Fruit fly (Drosophila melanogaster): ENCODE data around the gene CG31869.

The CG31869 gene

DNA sequence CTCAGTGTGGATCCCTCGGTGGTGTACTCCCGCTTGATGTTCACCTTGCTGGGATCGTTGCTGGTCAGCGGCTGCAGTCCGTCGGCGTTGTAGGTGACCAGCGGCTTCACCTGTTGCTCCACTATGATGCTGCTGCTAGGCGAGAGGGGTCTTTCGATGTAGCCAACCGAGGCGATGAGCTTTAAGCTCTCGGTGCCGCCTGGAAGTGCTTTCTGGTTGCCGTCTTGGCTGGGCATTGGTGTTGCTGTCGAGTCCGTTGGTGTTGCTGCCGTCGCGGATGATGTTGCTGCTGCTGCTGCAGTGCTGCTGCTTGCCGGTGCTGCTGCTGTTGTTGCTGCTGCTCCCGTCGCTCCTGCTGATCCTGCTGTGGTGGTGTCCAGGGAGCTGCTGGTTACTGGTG, 26.9 kb downstream of the CG31869 start:
- no peak for TF ChIP-seq foxo (GFP tag; optimal IDR thresholded peaks at IDR 0.05)
- no peak for TF ChIP-seq ey (GFP tag; optimal IDR thresholded peaks at IDR 0.05)
- TF ChIP-seq HLH106 (tag; optimal IDR thresholded peaks at IDR 0.05): no peak
- TF ChIP-seq br (GFP tag; optimal IDR thresholded peaks at IDR 0.05): no peak

- TF ChIP-seq tai (GFP tag; optimal IDR thresholded peaks at IDR 0.05): no peak
- no peak for TF ChIP-seq brk (GFP tag; optimal IDR thresholded peaks at IDR 0.05)
- no peak for TF ChIP-seq Dfd (GFP tag; optimal IDR thresholded peaks at IDR 0.05)
- no peak for TF ChIP-seq sage (GFP tag; optimal IDR thresholded peaks at IDR 0.05)
- TF ChIP-seq Sp1 (GFP tag; optimal IDR thresholded peaks at IDR 0.05): no peak
- no peak for TF ChIP-seq Vsx2 (GFP tag; optimal IDR thresholded peaks at IDR 0.05; ENCODE audit: partially characterized antibody)
- no peak for TF ChIP-seq psq (GFP tag; optimal IDR thresholded peaks at IDR 0.05)
- no peak for TF ChIP-seq pan (optimal IDR thresholded peaks at IDR 0.05)
- no peak for TF ChIP-seq foxo (GFP tag; optimal IDR thresholded peaks at IDR 0.05)
Observed at dm6 chr2L:10770568-10770967, 30.3 kb downstream of the CG31869 start, which contains the start of gene CG17127. TSS of gene CG17127 (plus strand) at chr2L:10770868.

DNA sequence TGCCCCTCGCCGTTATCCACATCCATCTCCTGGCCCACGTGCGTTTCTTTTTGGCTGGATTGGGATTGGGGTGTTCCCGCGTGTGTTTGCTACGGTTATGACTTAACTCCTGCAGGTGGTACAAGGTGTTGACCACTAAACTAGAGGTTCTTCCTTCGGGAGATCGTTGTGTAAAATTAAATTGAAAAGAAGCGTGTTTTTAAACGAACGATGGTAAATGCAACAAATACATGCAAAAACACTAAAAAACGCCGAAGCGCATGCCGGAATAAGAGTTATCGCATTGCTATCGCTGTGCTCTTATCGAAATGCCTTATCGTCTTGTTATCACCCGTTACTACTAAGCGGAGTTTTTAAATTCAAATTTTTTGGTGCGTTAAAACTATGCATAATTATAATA, 31.2 kb downstream of the CG31869 start, which contains the start of gene CG6724:
TSS of gene CG6724 (minus strand) at position 245 of the 400 bp plus-strand sequence.
- no peak for TF ChIP-seq ey (GFP tag; optimal IDR thresholded peaks at IDR 0.05)
- no peak for TF ChIP-seq rgr (GFP tag; optimal IDR thresholded peaks at IDR 0.05)
- TF ChIP-seq dl (GFP tag; optimal IDR thresholded peaks at IDR 0.05; ENCODE audit: insufficient read depth in 1 of 2, partially characterized antibody in 2 of 2): no peak

DNA sequence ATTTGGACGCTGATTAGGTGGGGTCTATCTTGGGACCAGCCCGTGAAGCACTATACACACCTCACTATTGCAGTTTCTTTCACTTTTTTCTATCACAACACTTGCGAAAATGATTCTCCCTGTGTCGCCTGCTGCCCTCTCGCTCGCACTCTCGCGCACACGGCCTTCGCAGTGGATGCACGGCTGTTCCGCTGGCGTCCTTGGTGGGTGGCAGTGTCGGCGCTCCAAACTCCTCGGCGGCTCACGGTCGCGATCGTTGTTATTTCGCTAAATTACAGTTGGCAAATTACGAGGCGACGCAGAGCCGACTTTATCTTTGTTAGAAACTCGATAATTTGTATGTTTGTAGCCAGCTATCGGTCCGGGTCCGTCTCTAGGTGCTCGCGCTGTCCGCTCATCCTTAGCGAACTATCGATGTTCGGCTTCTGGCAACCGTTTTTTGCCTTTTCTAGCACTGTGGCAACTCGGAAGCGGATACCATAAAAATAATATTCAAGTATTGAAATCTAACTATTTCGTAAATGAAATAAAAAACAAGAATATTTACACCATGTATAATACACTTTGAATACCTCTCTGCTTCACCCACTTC, 33.2 kb downstream of the CG31869 start, which contains the start of gene Ubc2:
TSS of gene Ubc2 (minus strand) at position 410 of the 592 bp plus-strand sequence.
- peak; percentile 62 for TF ChIP-seq Hr83 (GFP tag; optimal IDR thresholded peaks at IDR 0.05; ENCODE audit: poor library complexity, severe bottlenecking)
- no peak for TF ChIP-seq Rel (GFP tag; optimal IDR thresholded peaks at IDR 0.05)
- TF ChIP-seq Rel (tag; optimal IDR thresholded peaks at IDR 0.05): peak; percentile 22
- TF ChIP-seq sv (GFP tag; optimal IDR thresholded peaks at IDR 0.05): peak; percentile 12
- TF ChIP-seq rgr (GFP tag; optimal IDR thresholded peaks at IDR 0.05): peak; percentile 14
- no peak for TF ChIP-seq dl (GFP tag; optimal IDR thresholded peaks at IDR 0.05; ENCODE audit: insufficient read depth in 1 of 2, partially characterized antibody in 2 of 2)

dm6 chr2L:10760422-10761166, 40.3 kb downstream of the CG31869 start, which contains the start of gene CG6495:
TSS of gene CG6495 (plus strand) at chr2L:10761116.
- TF ChIP-seq woc (GFP tag; optimal IDR thresholded peaks at IDR 0.05) (no peak), Abd-B (GFP tag; optimal IDR thresholded peaks at IDR 0.05) (no peak), h (GFP tag; optimal IDR thresholded peaks at IDR 0.05) (peak; percentile 22), dsf (GFP tag; optimal IDR thresholded peaks at IDR 0.05; ENCODE audit: borderline replicate concordance) (no peak), Hr83 (GFP tag; optimal IDR thresholded peaks at IDR 0.05; ENCODE audit: poor library complexity, severe bottlenecking) (no peak), HLH106 (tag; optimal IDR thresholded peaks at IDR 0.05) (peak; percentile 11), fru (GFP tag; optimal IDR thresholded peaks at IDR 0.05) (peak; percentile 27), Sp1 (GFP tag; optimal IDR thresholded peaks at IDR 0.05) (peak; percentile 43), sv (GFP tag; optimal IDR thresholded peaks at IDR 0.05) (no peak), N (GFP tag; optimal IDR thresholded peaks at IDR 0.05) (no peak), foxo (GFP tag; optimal IDR thresholded peaks at IDR 0.05) (peak in 1 of 2 experiments; percentile 22), Vsx2 (GFP tag; optimal IDR thresholded peaks at IDR 0.05; ENCODE audit: partially characterized antibody) (no peak), usp (GFP tag; optimal IDR thresholded peaks at IDR 0.05) (no peak), OdsH (GFP tag; optimal IDR thresholded peaks at IDR 0.05) (peak; percentile 17)

DNA sequence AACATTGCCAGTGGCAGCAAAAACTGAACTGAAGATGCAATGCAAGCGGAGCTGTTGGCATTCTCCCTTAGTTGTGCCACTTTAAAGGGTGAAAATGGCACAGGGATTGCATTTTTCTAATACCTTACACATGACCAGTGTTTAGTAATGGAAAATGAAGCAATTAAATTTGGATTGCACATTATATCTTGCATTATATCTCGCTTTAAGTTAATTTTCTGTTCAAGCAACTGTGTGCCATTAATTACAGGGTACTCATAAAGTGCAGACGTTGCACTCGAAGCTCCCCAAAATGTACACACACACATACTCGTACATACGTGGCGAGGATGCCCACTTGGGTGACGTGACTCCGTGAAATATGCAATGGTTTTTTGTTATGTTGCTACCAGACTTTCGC, 41.3 kb downstream of the CG31869 start:
- TF ChIP-seq CG9705 (GFP tag; optimal IDR thresholded peaks at IDR 0.05) (no peak), dsf (GFP tag; optimal IDR thresholded peaks at IDR 0.05; ENCODE audit: borderline replicate concordance) (no peak), OdsH (GFP tag; optimal IDR thresholded peaks at IDR 0.05) (peak; percentile 16), h (GFP tag; optimal IDR thresholded peaks at IDR 0.05) (peak; percentile 21), foxo (GFP tag; optimal IDR thresholded peaks at IDR 0.05) (peak in 1 of 2 experiments; percentile 50), CG32264 (GFP tag; optimal IDR thresholded peaks at IDR 0.05) (no peak), ey (GFP tag; optimal IDR thresholded peaks at IDR 0.05) (peak; percentile 26), woc (GFP tag; optimal IDR thresholded peaks at IDR 0.05) (peak; percentile 37)

All from whole organism, wandering third instar larva.